Fruit fly (Drosophila melanogaster): Measurements from ENCODE around the gene CG32276.

The CG32276 gene

DNA sequence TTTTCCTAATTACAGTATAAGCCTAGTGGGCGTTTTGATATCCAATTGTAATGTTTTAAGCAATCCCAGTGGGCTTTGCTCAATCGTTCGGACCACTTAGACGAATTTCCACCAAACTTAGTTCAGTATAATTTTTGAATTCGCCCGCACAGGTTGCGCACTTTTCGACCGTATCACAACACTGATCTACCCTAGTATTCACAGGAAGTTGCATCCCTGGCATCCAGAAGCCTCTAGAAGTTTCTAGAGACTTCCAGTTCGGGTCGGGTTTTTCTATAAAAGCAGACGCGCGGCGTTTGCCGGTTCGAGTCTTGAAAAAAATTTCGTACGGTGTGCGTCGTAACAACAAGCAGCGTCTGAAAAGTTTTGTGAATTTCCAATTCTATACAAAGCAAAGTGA is 5.9 kb downstream of the CG32276 start, which contains the start of gene Hsp83:
TSS of gene Hsp83 (plus strand) at position 58 of the 400 bp plus-strand sequence.
- TF ChIP-seq CG17801 (GFP tag; optimal IDR thresholded peaks at IDR 0.05; ENCODE audit: partially characterized antibody), result peak; percentile 98

DNA sequence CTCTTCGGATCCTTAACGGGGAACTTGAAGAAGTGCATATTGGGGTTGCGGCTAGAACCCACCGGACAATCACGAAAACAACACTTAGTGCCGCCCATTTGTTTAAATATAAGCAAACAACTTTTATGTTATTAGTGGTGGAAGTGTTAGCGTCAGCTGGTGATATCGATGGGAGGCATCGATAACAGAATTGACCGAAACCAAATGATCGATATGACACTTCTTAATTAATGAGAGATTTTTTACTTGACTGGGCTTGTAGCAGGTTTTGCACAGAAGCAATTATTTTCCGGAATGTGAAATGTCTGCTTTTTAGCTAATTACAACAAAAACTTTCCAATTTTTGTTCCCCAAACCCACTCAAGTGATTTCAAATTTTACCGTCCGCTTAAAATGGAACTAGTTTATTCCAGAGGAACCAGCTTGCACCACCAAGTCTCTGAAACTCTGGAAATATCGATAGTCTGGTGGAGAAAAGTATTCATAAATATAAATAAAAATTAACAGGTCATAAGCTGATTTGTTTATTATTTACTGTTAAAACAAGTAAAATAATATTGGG is 6.4 kb downstream of the CG32276 start, which contains the start of gene CG14965:
TSS of gene CG14965 (minus strand) at position 159 of the 562 bp plus-strand sequence.
- TF ChIP-seq CG17801 (GFP tag; optimal IDR thresholded peaks at IDR 0.05; ENCODE audit: partially characterized antibody), result no peak

DNA sequence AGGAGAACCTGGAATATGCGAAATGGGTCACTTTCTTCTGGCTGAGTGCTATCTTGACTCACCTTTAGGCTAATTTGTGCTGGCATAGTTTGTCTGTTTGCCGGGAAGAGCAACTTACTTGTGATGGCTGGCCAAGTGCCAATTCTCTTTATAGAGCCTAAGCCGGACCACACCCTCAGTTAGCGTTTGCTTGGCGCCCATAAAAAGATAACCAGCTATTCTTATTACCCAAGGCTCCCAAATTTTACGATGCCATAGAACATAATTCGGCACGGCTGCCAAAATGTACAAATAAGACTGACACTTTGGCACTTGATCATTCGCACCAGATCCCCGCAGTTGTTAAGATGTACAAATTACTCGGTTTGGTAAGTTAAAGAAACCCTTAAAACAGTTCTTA is 9.2 kb downstream of the CG32276 start, which contains the start of the genes CG42525 and CG14958:
TSS of gene CG42525 (minus strand) at position 101 of the 400 bp plus-strand sequence.
TSS of gene CG14958 (plus strand) at position 332 of the 400 bp plus-strand sequence.
- no peak for TF ChIP-seq CG17801 (GFP tag; optimal IDR thresholded peaks at IDR 0.05; ENCODE audit: partially characterized antibody)

DNA sequence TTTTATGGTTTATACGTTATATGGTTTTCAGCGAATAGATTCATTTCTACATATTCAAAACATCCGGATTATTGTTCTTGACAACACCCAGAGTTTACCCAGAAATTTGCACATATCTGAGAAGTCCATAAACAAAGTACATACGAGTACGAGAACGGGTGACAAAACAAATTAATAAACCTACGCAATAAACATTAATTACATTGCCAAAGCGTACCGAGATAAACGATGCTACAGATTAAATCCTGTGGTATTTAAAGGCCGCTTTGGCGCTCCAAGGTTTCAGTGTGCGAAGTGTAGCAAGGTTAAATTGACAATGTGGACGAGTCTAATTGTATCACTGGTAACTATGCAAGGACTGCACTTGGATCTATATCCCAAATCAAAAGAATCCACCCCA is 11.6 kb downstream of the CG32276 start, which contains the start of gene CG14957:
TSS of gene CG14957 (plus strand) at position 301 of the 400 bp plus-strand sequence.
- TF ChIP-seq CG17801 (GFP tag; optimal IDR thresholded peaks at IDR 0.05; ENCODE audit: partially characterized antibody), result no peak

DNA sequence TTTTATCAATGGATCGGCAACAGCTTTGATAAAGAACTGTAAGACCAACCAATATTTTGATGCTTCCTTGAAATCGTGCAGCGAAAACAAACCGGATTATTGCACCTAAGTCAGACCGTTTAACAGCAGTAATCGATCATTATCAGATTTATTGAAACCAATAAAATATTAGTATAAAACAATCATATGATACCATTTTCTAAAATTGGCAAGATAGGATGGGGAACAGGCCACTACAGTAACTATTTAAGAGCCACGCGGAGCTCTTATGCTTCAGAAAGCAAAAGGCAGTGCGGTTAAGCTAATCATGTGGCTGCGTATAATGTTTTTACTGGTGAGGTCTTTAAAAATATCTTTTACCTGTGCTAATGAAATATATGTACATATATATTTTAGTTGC is 12.5 kb downstream of the CG32276 start, which contains the start of gene CG32284:
TSS of gene CG32284 (plus strand) at position 301 of the 400 bp plus-strand sequence.
- TF ChIP-seq CG17801 (GFP tag; optimal IDR thresholded peaks at IDR 0.05; ENCODE audit: partially characterized antibody), result no peak

DNA sequence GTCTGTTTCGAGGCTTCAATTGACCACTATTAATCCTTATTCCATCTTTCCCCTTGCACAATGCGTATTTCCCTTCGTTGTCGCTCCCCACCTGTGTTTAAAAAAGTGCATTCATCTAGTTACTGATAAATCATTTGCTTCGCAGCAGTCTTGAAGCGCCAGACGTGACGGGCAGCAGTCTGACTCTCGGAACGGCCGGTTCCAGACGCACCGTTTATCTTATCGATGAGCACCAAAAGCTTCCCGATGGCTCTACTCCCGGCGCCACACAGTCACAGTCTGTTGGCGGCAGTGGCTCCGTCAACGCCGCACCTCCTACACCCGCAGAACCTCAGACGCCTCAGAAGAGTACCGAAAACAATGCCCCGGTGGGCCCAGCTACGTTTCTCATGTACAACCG is 14.7 kb downstream of the CG32276 start, which contains the start of gene CG42494:
TSS of gene CG42494 (plus strand) at position 301 of the 400 bp plus-strand sequence.
- no peak for TF ChIP-seq CG17801 (GFP tag; optimal IDR thresholded peaks at IDR 0.05; ENCODE audit: partially characterized antibody)

DNA sequence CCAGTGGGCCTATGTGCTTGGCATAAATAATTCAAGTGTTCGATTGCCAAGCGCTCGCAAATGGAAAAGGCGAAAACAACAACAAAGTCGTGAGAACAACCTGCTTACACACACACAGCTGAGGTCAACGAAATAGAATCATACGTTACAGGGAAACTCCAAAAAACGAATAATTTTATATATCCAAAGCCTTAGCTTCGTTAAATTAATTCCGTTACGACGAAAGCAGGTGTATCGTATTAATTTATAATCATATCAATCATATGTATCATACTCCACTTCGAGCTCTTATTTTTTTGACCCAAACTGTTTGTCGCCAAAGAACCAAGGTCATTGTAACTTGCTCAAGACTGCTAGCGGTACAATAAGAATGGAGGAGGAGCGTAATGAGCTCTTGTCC is 19.4 kb downstream of the CG32276 start:
- TF ChIP-seq CG17801 (GFP tag; optimal IDR thresholded peaks at IDR 0.05; ENCODE audit: partially characterized antibody), result peak; percentile 92

DNA sequence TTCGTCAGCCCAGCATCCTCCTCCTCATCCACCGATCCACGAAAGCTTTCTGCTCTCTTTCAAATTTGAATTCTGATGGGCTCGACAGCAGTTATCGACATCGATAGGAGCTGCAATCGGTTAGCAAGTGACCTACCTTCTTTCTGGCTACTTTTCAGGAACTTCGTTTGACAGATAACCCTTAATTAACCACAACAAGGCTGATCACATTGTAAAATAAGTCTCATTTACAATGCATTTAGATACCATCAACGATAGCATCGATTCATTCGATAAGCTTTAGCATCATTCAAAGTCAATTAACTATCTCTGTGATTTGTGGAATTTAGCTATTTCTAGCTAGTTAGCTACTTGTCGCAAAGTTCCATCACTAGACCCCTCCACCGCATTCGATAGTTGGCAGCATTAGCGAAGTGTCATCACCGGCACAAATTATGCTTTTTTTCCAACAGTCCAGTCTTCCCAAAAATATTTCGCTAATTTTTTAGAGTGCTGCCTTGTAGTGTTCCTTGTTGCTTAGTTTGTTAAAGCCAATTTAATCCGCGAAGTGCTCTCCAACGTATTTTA is 20.2 kb downstream of the CG32276 start, which contains the start of the genes MnM and Girdin:
TSS of gene MnM (minus strand) at position 51 of the 567 bp plus-strand sequence.
TSS of gene Girdin (plus strand) at position 401 of the 567 bp plus-strand sequence.
- no peak for TF ChIP-seq CG17801 (GFP tag; optimal IDR thresholded peaks at IDR 0.05; ENCODE audit: partially characterized antibody)

DNA sequence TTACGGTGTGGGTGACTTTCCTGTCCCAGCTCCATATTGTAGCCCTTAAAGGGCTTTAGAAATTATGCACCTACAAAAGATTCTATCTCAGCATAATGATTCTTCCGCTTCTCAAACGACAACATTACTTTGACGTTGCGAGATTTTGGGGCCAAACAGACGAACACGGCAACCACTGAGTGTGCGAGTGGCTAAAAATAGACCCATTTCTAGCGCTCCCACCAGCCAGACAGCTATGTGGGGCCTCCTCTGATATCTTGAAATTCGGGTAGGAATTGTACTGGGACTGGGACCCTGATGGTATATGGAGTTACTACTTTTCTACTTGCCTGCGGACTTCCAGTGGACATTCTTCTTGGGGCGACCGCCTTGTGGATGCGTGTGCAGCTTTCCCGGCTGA is 21.0 kb downstream of the CG32276 start:
- no peak for TF ChIP-seq CG17801 (GFP tag; optimal IDR thresholded peaks at IDR 0.05; ENCODE audit: partially characterized antibody)

DNA sequence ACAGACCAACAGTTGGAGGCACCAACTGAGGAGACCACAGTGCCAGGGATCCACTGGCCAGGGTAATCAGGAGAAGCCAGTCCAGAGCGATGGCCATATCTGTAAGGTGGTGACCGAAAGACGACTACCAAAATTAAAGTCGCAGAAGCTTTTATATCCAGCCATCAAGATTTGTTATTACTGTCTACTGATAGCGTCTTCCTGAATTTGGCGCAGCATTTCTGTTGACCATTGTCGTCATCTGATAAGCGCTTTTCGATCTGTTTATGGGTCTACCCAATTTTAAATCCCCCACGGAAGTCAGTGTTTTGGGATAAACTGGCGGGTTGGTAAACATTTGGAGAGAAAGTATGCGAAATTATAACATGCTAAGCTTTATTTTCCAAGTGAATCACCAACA is 26.4 kb downstream of the CG32276 start, which contains the start of gene CG14963:
TSS of gene CG14963 (minus strand) at position 101 of the 400 bp plus-strand sequence.
- TF ChIP-seq CG17801 (GFP tag; optimal IDR thresholded peaks at IDR 0.05; ENCODE audit: partially characterized antibody), result no peak

DNA sequence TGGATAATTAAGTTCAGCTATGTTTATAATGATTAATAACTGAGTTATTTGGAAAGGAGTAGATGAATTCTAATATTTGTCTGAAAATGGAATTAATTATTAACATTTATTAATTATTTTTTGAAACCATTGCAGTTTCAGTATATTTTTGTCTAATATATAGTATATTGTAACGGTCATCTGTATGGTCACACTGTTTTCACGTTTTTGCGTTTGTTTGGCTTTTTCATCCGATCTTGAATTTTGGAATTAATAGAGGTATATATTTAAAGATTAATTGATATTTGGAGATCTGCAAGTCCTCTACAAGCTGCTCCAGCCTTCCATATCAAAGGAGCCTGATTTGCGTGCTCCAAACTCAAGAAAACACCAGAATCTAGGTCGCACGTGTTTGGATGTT is 29.7 kb downstream of the CG32276 start, which contains the start of the genes CG32278 and CG32281:
TSS of gene CG32278 (plus strand) at position 180 of the 400 bp plus-strand sequence.
TSS of gene CG32281 (plus strand) at position 269 of the 400 bp plus-strand sequence.
- TF ChIP-seq CG17801 (GFP tag; optimal IDR thresholded peaks at IDR 0.05; ENCODE audit: partially characterized antibody), result no peak

DNA sequence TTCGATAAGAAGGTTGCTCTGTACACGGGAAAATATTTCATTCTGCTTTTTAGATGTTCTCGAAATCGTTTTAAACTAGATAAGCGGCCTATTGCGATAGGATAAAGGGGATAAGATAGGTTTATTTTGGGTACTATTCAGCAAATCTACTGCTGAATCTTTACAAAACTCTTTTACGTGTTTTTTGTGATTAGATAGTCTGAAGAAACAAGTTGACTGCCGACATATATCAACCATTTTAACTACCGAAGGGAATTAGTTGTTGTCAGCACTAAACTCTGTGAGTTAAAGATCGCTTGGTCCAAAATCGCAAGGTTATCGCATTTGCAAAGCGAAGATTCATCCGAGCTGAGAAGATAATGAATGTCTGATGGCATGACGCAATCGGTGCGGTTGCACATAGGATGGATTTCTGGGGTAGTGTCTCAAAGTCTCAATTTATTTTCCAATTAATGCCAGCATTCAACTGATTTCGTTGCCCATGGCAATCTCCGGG is 32.6 kb downstream of the CG32276 start, which contains the start of gene Asciz:
TSS of gene Asciz (minus strand) at position 51 of the 496 bp plus-strand sequence.
- TF ChIP-seq CG17801 (GFP tag; optimal IDR thresholded peaks at IDR 0.05; ENCODE audit: partially characterized antibody), result no peak

DNA sequence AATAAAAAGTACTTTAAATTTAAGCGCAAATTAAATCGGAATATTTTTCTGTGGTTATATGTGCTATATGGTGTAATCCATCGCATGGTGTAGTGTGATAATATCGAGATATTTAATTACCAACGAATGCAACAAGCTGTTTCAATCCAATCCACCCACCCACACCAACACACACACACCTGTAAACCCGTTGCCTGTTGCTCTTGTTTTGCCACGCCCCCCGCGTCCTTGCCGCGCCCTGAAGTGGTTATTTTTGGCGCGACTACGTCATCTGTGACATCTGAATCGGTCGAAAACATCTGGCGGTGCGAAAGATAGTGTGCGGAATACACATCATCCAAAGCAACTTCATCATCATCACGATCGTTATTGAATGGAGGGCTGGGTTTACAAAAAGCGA is 33.4 kb downstream of the CG32276 start:
- TF ChIP-seq CG17801 (GFP tag; optimal IDR thresholded peaks at IDR 0.05; ENCODE audit: partially characterized antibody), result no peak

DNA sequence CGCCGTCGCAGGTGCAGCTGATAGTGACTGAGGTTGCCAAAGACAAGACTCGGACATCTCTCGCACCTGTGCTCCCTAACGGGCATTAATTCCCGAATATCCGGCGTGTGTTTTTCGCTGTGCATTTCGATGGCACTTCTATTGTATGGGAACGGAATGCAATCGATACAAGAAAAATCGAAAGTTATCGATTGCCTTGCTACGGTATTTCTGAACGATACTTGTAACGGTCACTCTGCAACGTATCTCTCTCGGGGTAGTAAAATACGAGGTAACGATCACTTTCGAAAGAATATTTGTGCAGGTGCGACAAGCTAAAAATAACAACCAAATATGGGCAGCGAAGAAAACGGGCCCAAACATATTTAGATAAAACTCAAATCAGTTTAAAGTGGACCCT is 33.9 kb downstream of the CG32276 start, which contains the start of gene CG32280:
TSS of gene CG32280 (plus strand) at position 231 of the 400 bp plus-strand sequence.
- peak; percentile 30 for TF ChIP-seq CG17801 (GFP tag; optimal IDR thresholded peaks at IDR 0.05; ENCODE audit: partially characterized antibody)

DNA sequence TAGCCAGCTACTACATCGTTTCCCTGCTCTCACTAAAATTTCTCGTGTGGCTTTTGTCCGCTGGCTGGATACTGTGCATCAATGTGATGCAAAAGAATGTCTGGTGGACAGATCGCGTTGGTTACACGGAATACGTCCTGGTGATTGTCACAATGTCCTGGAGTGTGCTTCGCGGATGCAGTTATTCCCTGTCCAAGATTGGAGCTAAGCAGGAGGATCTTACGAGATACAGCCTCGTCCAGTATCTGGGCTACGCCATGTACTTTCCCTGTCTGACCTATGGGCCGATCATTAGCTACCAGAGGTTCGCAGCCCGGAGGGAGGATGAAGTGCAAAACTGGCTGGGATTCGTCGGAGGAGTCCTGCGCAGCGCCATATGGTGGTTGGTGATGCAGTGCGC is 36.3 kb downstream of the CG32276 start:
- no peak for TF ChIP-seq CG17801 (GFP tag; optimal IDR thresholded peaks at IDR 0.05; ENCODE audit: partially characterized antibody)
